Worm (Caenorhabditis elegans): Measurements from ENCODE around the gene C42C1.3.
A peak's percentile ranks its signal among the peaks of the same experiment; 100 is the strongest.

The C42C1.3 gene

ce11 chrIV:12270392-12270791, at the start of gene C42C1.3:
Gene C42C1.3 (minus strand): TSS chrIV:12270492.
- no peak for TF ChIP-seq spr-1 (tag; optimal IDR thresholded peaks at IDR 0.05)
- peak; percentile 9 for TF ChIP-seq aha-1 (tag)
- no peak for TF ChIP-seq mdt-29 (GFP tag; IDR thresholded peaks at IDR 0.05)

DNA sequence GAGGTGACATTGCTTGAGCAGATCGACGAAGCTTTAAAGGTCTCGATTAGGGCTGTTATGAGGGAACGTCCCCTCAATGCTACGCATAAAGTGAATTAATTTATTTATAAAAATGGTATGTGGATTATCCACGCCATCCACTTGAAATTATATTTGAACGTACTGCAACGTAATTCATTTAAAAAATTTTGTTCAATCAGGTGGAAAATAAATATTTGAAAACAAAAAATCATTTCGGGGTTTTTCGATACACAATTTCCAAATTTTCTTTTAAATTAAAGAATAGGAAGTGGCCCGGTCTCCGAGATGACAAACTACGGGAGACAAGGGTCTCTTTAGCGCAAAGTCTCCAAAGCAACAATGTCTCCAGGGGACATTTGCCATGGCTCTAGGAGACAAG, 41.3 kb upstream of the C42C1.3 start, which contains the start of gene oac-58:
oac-58 (minus strand) TSS at position 101 of the 400 bp plus-strand sequence.
- no peak for TF ChIP-seq F49E8.2 (tag; optimal IDR thresholded peaks at IDR 0.05; ENCODE audit: borderline replicate concordance)
- TF ChIP-seq unc-39 (tag; optimal IDR thresholded peaks at IDR 0.05): no peak
- no peak for TF ChIP-seq aha-1 (tag)
- no peak for TF ChIP-seq nhr-76 (tag; optimal IDR thresholded peaks at IDR 0.05)
- no peak for TF ChIP-seq fkh-10 (GFP tag; optimal IDR thresholded peaks at IDR 0.05)
- TF ChIP-seq mes-2 (tag; optimal IDR thresholded peaks at IDR 0.05; ENCODE audit: poor library complexity, severe bottlenecking): no peak
- TF ChIP-seq lsy-2 (tag; optimal IDR thresholded peaks at IDR 0.05): no peak
- no peak for TF ChIP-seq skn-1 (tag; optimal IDR thresholded peaks at IDR 0.05)
- no peak for TF ChIP-seq lin-29 (GFP tag; IDR thresholded peaks at IDR 0.05)

DNA sequence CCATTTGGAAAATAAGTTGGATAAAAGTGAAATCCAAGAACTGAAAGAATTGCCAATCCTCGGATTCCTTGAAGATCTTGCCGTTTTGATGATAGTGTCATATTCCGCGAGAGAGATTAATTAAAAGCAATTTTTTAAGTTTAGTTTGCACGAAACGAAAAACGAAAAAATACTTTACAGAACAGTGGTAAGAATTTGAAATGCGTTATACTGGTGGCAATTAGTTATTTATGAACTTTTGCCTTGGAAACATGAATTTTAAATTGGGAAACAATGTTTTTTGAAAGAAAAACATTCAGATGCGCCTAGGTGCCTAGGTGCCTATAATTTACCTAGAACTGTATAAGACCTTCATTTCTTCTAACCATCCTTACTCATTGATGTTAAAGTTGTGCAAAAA, 37.4 kb upstream of the C42C1.3 start, which contains the start of gene oac-57:
oac-57 (minus strand) TSS at position 101 of the 400 bp plus-strand sequence.
- TF ChIP-seq ZK337.2 (GFP tag; IDR thresholded peaks at IDR 0.05) (no peak), pha-4 (GFP tag; IDR thresholded peaks at IDR 0.05) (no peak), pha-4 (tag; optimal IDR thresholded peaks at IDR 0.05) (no peak), mep-1 (tag; optimal IDR thresholded peaks at IDR 0.05) (no peak), nhr-48 (tag; optimal IDR thresholded peaks at IDR 0.05) (no peak), set-16 (GFP tag; IDR thresholded peaks at IDR 0.05) (no peak), tra-1 (GFP tag; IDR thresholded peaks at IDR 0.05) (no peak), F44E2.7 (GFP tag; IDR thresholded peaks at IDR 0.05) (no peak), daf-19 (GFP tag; conservative IDR thresholded peaks at IDR 0.05) (no peak), daf-16 (GFP tag; optimal IDR thresholded peaks at IDR 0.05) (no peak), daf-16 (tag; optimal IDR thresholded peaks at IDR 0.05) (no peak)

DNA sequence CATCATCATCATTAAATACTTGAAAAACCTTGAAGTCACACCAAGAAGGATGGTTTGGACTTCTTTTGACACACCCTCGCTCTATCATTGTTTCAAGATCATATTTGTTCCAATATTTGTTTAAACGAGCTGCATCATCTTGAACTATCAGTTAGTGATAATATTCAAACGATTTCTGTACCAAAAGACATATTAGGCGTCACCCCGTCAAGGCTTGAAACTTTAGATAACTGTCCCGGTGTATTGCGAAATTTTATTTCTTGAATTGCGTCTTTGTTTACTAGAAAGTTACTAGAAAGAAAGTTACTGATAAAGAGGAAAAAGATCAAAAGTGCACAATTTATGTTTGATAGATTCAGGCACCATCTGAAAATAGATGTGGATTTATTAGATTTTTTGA, 35.7 kb upstream of the C42C1.3 start:
- TF ChIP-seq hlh-11 (tag; optimal IDR thresholded peaks at IDR 0.05): peak; percentile 69
- TF ChIP-seq daf-16 (GFP tag; optimal IDR thresholded peaks at IDR 0.05): peak in 1 of 2 experiments; percentile 6
- TF ChIP-seq daf-16 (tag; optimal IDR thresholded peaks at IDR 0.05): peak; percentile 96
- TF ChIP-seq lin-1 (GFP tag; IDR thresholded peaks at IDR 0.05): 0 out of 2 replicates have a peak, but pooled peaks have one; percentile 38
- peak; percentile 31 for TF ChIP-seq nhr-28 (tag; optimal IDR thresholded peaks at IDR 0.05)
- no peak for TF ChIP-seq cey-2 (tag; optimal IDR thresholded peaks at IDR 0.05; ENCODE audit: borderline replicate concordance, insufficient read depth)
- TF ChIP-seq F49E8.2 (tag; optimal IDR thresholded peaks at IDR 0.05; ENCODE audit: borderline replicate concordance): no peak
- peak; percentile 38 for TF ChIP-seq aha-1 (tag)
- peak; percentile 90 for TF ChIP-seq pqm-1 (tag; optimal IDR thresholded peaks at IDR 0.05)
- peak; percentile 14 for TF ChIP-seq nhr-10 (tag; optimal IDR thresholded peaks at IDR 0.05)
- TF ChIP-seq ceh-62 (tag; optimal IDR thresholded peaks at IDR 0.05): no peak
- TF ChIP-seq tra-1 (GFP tag; IDR thresholded peaks at IDR 0.05): no peak
- no peak for TF ChIP-seq php-3 (GFP tag; IDR thresholded peaks at IDR 0.05)
- TF ChIP-seq mes-2 (tag; optimal IDR thresholded peaks at IDR 0.05; ENCODE audit: poor library complexity, severe bottlenecking): no peak
- peak; percentile 22 for TF ChIP-seq nhr-48 (tag; optimal IDR thresholded peaks at IDR 0.05)
- TF ChIP-seq dve-1 (tag; optimal IDR thresholded peaks at IDR 0.05; ENCODE audit: insufficient read depth): peak; percentile 70
- no peak for TF ChIP-seq lin-29 (GFP tag; IDR thresholded peaks at IDR 0.05)
- no peak for TF ChIP-seq ceh-28 (tag; optimal IDR thresholded peaks at IDR 0.05)
- TF ChIP-seq unc-62 (GFP tag; optimal IDR thresholded peaks at IDR 0.05 in 1 of 2): peak in 1 of 2 experiments; percentile 9
- TF ChIP-seq unc-62 (tag; optimal IDR thresholded peaks at IDR 0.05): no peak
- no peak for TF ChIP-seq arid-1 (GFP tag; conservative IDR thresholded peaks at IDR 0.05)
- TF ChIP-seq ces-1 (GFP tag; optimal IDR thresholded peaks at IDR 0.05): no peak
- TF ChIP-seq dmd-6 (GFP tag; IDR thresholded peaks at IDR 0.05): peak; percentile 65
- TF ChIP-seq daf-19 (GFP tag; conservative IDR thresholded peaks at IDR 0.05): no peak
- TF ChIP-seq mdl-1 (tag; optimal IDR thresholded peaks at IDR 0.05): no peak
- TF ChIP-seq duxl-1 (tag; optimal IDR thresholded peaks at IDR 0.05; ENCODE audit: poor library complexity): no peak
- TF ChIP-seq hmg-1.1 (GFP tag; IDR thresholded peaks at IDR 0.05): no peak
- TF ChIP-seq lsy-2 (tag; optimal IDR thresholded peaks at IDR 0.05): no peak
- no peak for TF ChIP-seq mxl-3 (GFP tag; optimal IDR thresholded peaks at IDR 0.05)
- no peak for TF ChIP-seq gei-8 (GFP tag; optimal IDR thresholded peaks at IDR 0.05)
- TF ChIP-seq ctbp-1 (GFP tag; IDR thresholded peaks at IDR 0.05): no peak
- TF ChIP-seq ztf-7 (tag; optimal IDR thresholded peaks at IDR 0.05): peak; percentile 2

Data from whole organism, L4 larva.